Worm (Caenorhabditis elegans): ENCODE measurements around the gene EGAP4.1.

DNA sequence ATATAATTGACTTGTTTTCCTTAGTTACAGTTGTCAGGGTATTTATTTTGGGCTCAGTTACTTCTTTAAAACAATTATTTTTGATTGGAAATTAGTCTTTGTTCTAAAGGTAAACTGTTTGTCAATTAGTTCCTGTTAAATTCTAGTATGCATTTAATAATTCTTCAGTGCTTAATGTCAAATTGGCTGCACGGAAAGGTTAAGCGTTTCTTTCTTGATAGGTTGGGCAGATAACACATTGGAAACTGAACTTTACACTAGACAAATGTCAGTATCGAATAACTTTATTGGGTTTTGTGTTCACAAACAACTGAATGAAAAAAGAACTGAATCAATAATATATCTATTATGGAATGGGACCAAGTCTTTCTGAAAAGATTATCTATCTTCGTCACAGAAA, 12.4 kb downstream of the EGAP4.1 start:
- no peak for TF ChIP-seq pax-1 (tag; optimal IDR thresholded peaks at IDR 0.05)
- no peak for TF ChIP-seq C08G9.2 (tag; optimal IDR thresholded peaks at IDR 0.05)
- TF ChIP-seq C38D4.7 (GFP tag; optimal IDR thresholded peaks at IDR 0.05) = no peak
- no peak for TF ChIP-seq lim-6 (tag; optimal IDR thresholded peaks at IDR 0.05)
- TF ChIP-seq unc-42 (tag; optimal IDR thresholded peaks at IDR 0.05) = no peak
- TF ChIP-seq Y22D7AL.16 (tag; optimal IDR thresholded peaks at IDR 0.05) = no peak

All from whole organism, late embryonic.